Comparison of ENCODE assay signal across 1 fruit fly cellular context in genomic region chr2L:10976864-10977586, dm6.
A peak's percentile ranks its signal among the peaks of the same experiment; 100 is the strongest.
TF ChIP-seq lines count a peak whose summit lies in the region.

No protein-coding gene starts in this region.

TF ChIP-seq in whole organism, embryonic, 481 proteins besides CTCF, POLR2A, EP300 and RAD21 (continued from another document):
- TF ChIP-seq Bgb (GFP tag; IDR thresholded peaks at IDR 0.05; lab: Robert Waterston, UW; ENCODE audit: partially characterized antibody) = 0 out of 2 replicates have a peak, but pooled peaks have one; percentile 25
- TF ChIP-seq sug (tag; optimal IDR thresholded peaks at IDR 0.05; lab: Kevin White, UChicago) = peak; percentile 27
- no peak for TF ChIP-seq CG30403 (GFP tag; optimal IDR thresholded peaks at IDR 0.05; lab: Kevin White, UChicago)
- no peak for TF ChIP-seq fu2 (GFP tag; optimal IDR thresholded peaks at IDR 0.05; lab: Kevin White, UChicago)
- no peak for TF ChIP-seq Taf1 (GFP tag; IDR thresholded peaks at IDR 0.05; lab: Robert Waterston, UW)
- no peak for TF ChIP-seq CG12391 (tag; optimal IDR thresholded peaks at IDR 0.05; lab: Kevin White, UChicago)
- 0 out of 2 replicates have a peak, but pooled peaks have one; percentile 8 for TF ChIP-seq tna (GFP tag; IDR thresholded peaks at IDR 0.05; lab: Robert Waterston, UW; ENCODE audit: partially characterized antibody)
- peak; percentile 93 for TF ChIP-seq YL-1 (GFP tag; optimal IDR thresholded peaks at IDR 0.05; lab: Kevin White, UChicago)
- TF ChIP-seq nerfin-2 (GFP tag; IDR thresholded peaks at IDR 0.05; lab: Robert Waterston, UW; ENCODE audit: partially characterized antibody) = 0 out of 2 replicates have a peak, but pooled peaks have one; percentile 24
- 0 out of 2 replicates have a peak, but pooled peaks have one; percentile 15 for TF ChIP-seq Xrp1 (GFP tag; IDR thresholded peaks at IDR 0.05; lab: Robert Waterston, UW)
- peak; percentile 59; the same call in 2 of the 3 replicates for TF ChIP-seq ci (GFP tag; IDR thresholded peaks at IDR 0.05; lab: Robert Waterston, UW)
- TF ChIP-seq CG34376 (GFP tag; optimal IDR thresholded peaks at IDR 0.05; lab: Kevin White, UChicago) = peak; percentile 29
- TF ChIP-seq prd (optimal IDR thresholded peaks at IDR 0.05; lab: Kevin White, UChicago) = no peak
- peak; percentile 23; the same call in 1 of the 3 replicates for TF ChIP-seq prd (GFP tag; IDR thresholded peaks at IDR 0.05; lab: Robert Waterston, UW)
- TF ChIP-seq MTF-1 (GFP tag; optimal IDR thresholded peaks at IDR 0.05; lab: Kevin White, UChicago; ENCODE audit: borderline replicate concordance) = no peak
- peak; percentile 71 for TF ChIP-seq Med (GFP tag; lab: Kevin White, UChicago)
- TF ChIP-seq Side (GFP tag; optimal IDR thresholded peaks at IDR 0.05; lab: Kevin White, UChicago) = no peak
- TF ChIP-seq MESR4 (GFP tag; optimal IDR thresholded peaks at IDR 0.05; lab: Kevin White, UChicago) = peak; percentile 92
- peak; percentile 51; the same call in 1 of the 2 replicates for TF ChIP-seq Adf1 (GFP tag; IDR thresholded peaks at IDR 0.05; lab: Robert Waterston, UW)
- no peak for TF ChIP-seq seq (GFP tag; IDR thresholded peaks at IDR 0.05; lab: Robert Waterston, UW)
- TF ChIP-seq CG31365 (tag; optimal IDR thresholded peaks at IDR 0.05; lab: Kevin White, UChicago) = no peak
- TF ChIP-seq CG10565 (GFP tag; optimal IDR thresholded peaks at IDR 0.05; lab: Kevin White, UChicago) = no peak
- no peak for TF ChIP-seq CG12942 (GFP tag; optimal IDR thresholded peaks at IDR 0.05; lab: Kevin White, UChicago)
- TF ChIP-seq zfh1 (GFP tag; IDR thresholded peaks at IDR 0.05; lab: Robert Waterston, UW) = no peak
- TF ChIP-seq CG6765 (GFP tag; optimal IDR thresholded peaks at IDR 0.05; lab: Kevin White, UChicago) = peak; percentile 32
- 0 out of 3 replicates have a peak, but pooled peaks have one; percentile 30 for TF ChIP-seq HLH4C (GFP tag; IDR thresholded peaks at IDR 0.05; lab: Robert Waterston, UW; ENCODE audit: partially characterized antibody)
- 0 out of 3 replicates have a peak, but pooled peaks have one; percentile 10 for TF ChIP-seq CG34224 (GFP tag; IDR thresholded peaks at IDR 0.05; lab: Robert Waterston, UW; ENCODE audit: partially characterized antibody)
- TF ChIP-seq CG11085 (GFP tag; IDR thresholded peaks at IDR 0.05; lab: Robert Waterston, UW) = no peak
- TF ChIP-seq Hr78 (GFP tag; optimal IDR thresholded peaks at IDR 0.05; lab: Kevin White, UChicago) = peak in 1 of 2 experiments; percentile 22
- 0 out of 3 replicates have a peak, but pooled peaks have one; percentile 16 for TF ChIP-seq CG34422 (GFP tag; IDR thresholded peaks at IDR 0.05; lab: Robert Waterston, UW)
- peak; percentile 5 for TF ChIP-seq Myb (GFP tag; optimal IDR thresholded peaks at IDR 0.05; lab: Kevin White, UChicago)
- TF ChIP-seq D (optimal IDR thresholded peaks at IDR 0.05; lab: Kevin White, UChicago) = peak; percentile 9
- no peak for TF ChIP-seq D (GFP tag; optimal IDR thresholded peaks at IDR 0.05; lab: Kevin White, UChicago)
- TF ChIP-seq da (GFP tag; optimal IDR thresholded peaks at IDR 0.05; lab: Kevin White, UChicago) = no peak
- TF ChIP-seq Hand (GFP tag; optimal IDR thresholded peaks at IDR 0.05; lab: Kevin White, UChicago) = no peak
- TF ChIP-seq Scr (GFP tag; IDR thresholded peaks at IDR 0.05; lab: Robert Waterston, UW; ENCODE audit: partially characterized antibody) = 0 out of 2 replicates have a peak, but pooled peaks have one; percentile 22
- 0 out of 4 replicates have a peak, but pooled peaks have one; percentile 40 for TF ChIP-seq chinmo (GFP tag; IDR thresholded peaks at IDR 0.05; lab: Robert Waterston, UW; ENCODE audit: partially characterized antibody)
- TF ChIP-seq CG17829 (tag; optimal IDR thresholded peaks at IDR 0.05; lab: Kevin White, UChicago) = no peak
TF ChIP-seq in whole organism, embryonic: peak in this region for 32.
